Fruit fly (Drosophila melanogaster): ENCODE data around the gene CG12054.

DNA sequence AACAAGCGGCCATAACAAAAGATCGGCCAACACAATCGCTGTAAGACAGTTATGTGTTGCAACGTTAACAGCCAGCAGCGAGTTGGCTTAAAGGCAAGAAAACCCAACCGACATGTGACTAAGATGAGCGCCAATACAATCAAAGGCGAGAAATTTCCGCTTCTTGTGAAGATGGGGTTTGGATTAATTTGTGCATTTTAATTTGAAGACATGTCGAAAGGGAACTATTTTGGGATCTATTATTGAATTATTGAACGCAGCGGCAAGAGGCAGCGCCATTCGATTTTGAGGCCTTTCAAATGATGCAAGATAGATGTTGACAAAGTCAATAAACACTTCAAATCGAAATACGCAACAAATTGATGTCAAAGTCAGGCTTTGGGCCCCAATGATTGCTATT, 20.6 kb downstream of the CG12054 start:
- TF ChIP-seq psq (optimal IDR thresholded peaks at IDR 0.05) (no peak), EcR (GFP tag; optimal IDR thresholded peaks at IDR 0.05) (no peak), CG8478 (optimal IDR thresholded peaks at IDR 0.05) (no peak), Dll (optimal IDR thresholded peaks at IDR 0.05) (no peak), usp (GFP tag; optimal IDR thresholded peaks at IDR 0.05) (no peak), pan (optimal IDR thresholded peaks at IDR 0.05) (no peak)

Data from whole organism.